Worm (Caenorhabditis elegans) whole organism, young adult: ENCODE results near the gene F52G3.5.
"Not testable (repeated sequence)": the region's sequence is repeated elsewhere in the genome, so short reads cannot be mapped to it uniquely, and the experiment has no call there.

Experiments
- F37B4.10 ChIP-seq: fragments of 200-800 bp; sonication (Bioruptor generic); IDR thresholded peaks from 2 replicates; pipeline ENCODE4 v1.3.6; 2022; ENCODE audit warnings: missing genetic modification characterization, missing compliant biosample characterization
- Y67H2A.10 ChIP-seq: fragments of 200-800 bp; sonication (Bioruptor generic); conservative IDR thresholded peaks from 2 replicates; pipeline ENCODE4 v1.3.6; 2022; ENCODE audit warnings: missing genetic modification reagents, missing genetic modification characterization, missing compliant biosample characterization
- Y95B8A.8 ChIP-seq: fragments of 200-800 bp; sonication (Bioruptor generic); IDR thresholded peaks from 2 replicates; pipeline ENCODE4 v1.3.6; 2022; ENCODE audit warnings: missing genetic modification reagents, missing genetic modification characterization, missing compliant biosample characterization
- ZK185.1 ChIP-seq: sonication (generic microtip); optimal IDR thresholded peaks from 2 replicates; lab custom pipeline; 2016; ENCODE audit warnings: mild to moderate bottlenecking, missing genetic modification characterization, missing compliant biosample characterization; ENCODE audit not compliant: poor library complexity, severe bottlenecking
- ama-1 ChIP-seq, 3 experiments: fragments of 150-350 bp in 1 of 3; sonication (generic microtip) in 2 of 3; optimal IDR thresholded peaks; 2 replicates each; lab custom pipeline; 2014 to 2018; ENCODE audit warnings: missing biosample characterization in 2 of 3, missing genetic modification characterization in 2 of 3, missing genetic modification reagents in 2 of 3
- efl-1 ChIP-seq: fragments of 150-350 bp; optimal IDR thresholded peaks from 2 replicates; lab custom pipeline; 2014; ENCODE audit warnings: missing biosample characterization, missing genetic modification reagents, missing genetic modification characterization
- hsf-1 ChIP-seq: fragments of 200-800 bp; sonication (Bioruptor generic); IDR thresholded peaks from 2 replicates; pipeline ENCODE4 v1.3.6; 2022; ENCODE audit warnings: missing genetic modification reagents, missing genetic modification characterization, missing compliant biosample characterization
- let-526 ChIP-seq: fragments of 200-800 bp; sonication (Bioruptor generic); IDR thresholded peaks from 2 replicates; pipeline ENCODE4 v1.3.6; 2022; ENCODE audit warnings: missing genetic modification reagents, missing genetic modification characterization, missing compliant biosample characterization
- let-607 ChIP-seq, 2 experiments: fragments of 200-800 bp in 1 of 2; sonication (Bioruptor generic) in 1 of 2; sonication (generic microtip) in 1 of 2; optimal IDR thresholded peaks; 2 replicates each; lab custom pipeline; 2016 to 2018; ENCODE audit warnings: mild to moderate bottlenecking in 2 of 2, missing compliant biosample characterization in 2 of 2, missing genetic modification characterization in 2 of 2, moderate library complexity in 2 of 2, missing genotype in 1 of 2
- snpc-3.4 ChIP-seq: sonication (generic microtip); optimal IDR thresholded peaks from 2 replicates; lab custom pipeline; 2017; ENCODE audit warnings: missing genetic modification characterization, mild to moderate bottlenecking, missing compliant biosample characterization, antibody characterized with exemption, moderate library complexity, missing genotype, missing genetic modification reagents
- tlf-1 ChIP-seq: fragments of 200-800 bp; sonication (Bioruptor generic); optimal IDR thresholded peaks from 2 replicates; lab custom pipeline; 2018; ENCODE audit warnings: mild to moderate bottlenecking, missing genetic modification characterization, missing compliant biosample characterization

DNA sequence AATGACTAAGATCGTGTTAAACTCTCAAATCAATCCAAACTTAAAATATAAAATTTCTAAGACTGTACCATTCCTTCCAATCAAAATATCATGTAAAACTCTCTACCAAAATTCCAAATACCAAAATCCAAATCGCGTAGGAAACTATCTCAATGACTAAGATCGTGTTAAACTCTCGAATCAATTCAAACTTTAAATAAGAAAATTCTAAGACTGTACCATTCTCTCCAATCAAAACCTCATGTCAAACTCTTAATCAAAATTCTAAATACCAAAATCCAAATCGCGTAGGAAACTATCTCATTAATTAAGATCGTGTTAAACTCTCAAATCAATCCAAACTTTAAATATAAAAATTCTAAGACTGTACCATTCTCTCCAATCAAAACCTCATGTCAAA, 38.0 kb downstream of the F52G3.5 start:
- TF ChIP-seq Y67H2A.10 (GFP tag; lab: Robert Waterston, UW); let-607 (tag; optimal IDR thresholded peaks at IDR 0.05; lab: Kevin White, UChicago); Y95B8A.8; F37B4.10 (GFP tag; lab: Robert Waterston, UW); snpc-3.4 (tag; lab: Kevin White, UChicago); efl-1; ama-1 (optimal IDR thresholded peaks at IDR 0.05; lab: Kevin White, UChicago); ama-1 (GFP tag; optimal IDR thresholded peaks at IDR 0.05; lab: Kevin White, UChicago); tlf-1 (GFP tag; lab: Kevin White, UChicago); hsf-1; let-526 (GFP tag; lab: Robert Waterston, UW); ZK185.1: not testable (repeated sequence)
